Worm (Caenorhabditis elegans): ENCODE measurements around the gene EEED8.15.

ce11 chrII:5447381-5447780, 28.4 kb downstream of the EEED8.15 start, which contains the start of gene cex-1:
- TF ChIP-seq lin-15B (tag; optimal IDR thresholded peaks at IDR 0.05): no peak
- no peak for TF ChIP-seq F49E8.2 (tag; optimal IDR thresholded peaks at IDR 0.05; ENCODE audit: borderline replicate concordance)
- no peak for TF ChIP-seq unc-62 (GFP tag; optimal IDR thresholded peaks at IDR 0.05 in 1 of 2)
- no peak for TF ChIP-seq unc-62 (tag; optimal IDR thresholded peaks at IDR 0.05)
- no peak for TF ChIP-seq ceh-62 (tag; optimal IDR thresholded peaks at IDR 0.05)

Measured in whole organism, L4 larva.